Fruit fly (Drosophila melanogaster): ENCODE data around the gene deltaCOP.

dm6 chrX:1845413-1845951, 16.1 kb downstream of the deltaCOP start:
- TF ChIP-seq CrebA (GFP tag; optimal IDR thresholded peaks at IDR 0.05; ENCODE audit: borderline replicate concordance) = no peak
- TF ChIP-seq Dfd (GFP tag; optimal IDR thresholded peaks at IDR 0.05) = no peak
- TF ChIP-seq psq (GFP tag; optimal IDR thresholded peaks at IDR 0.05) = no peak
- TF ChIP-seq fru (GFP tag; optimal IDR thresholded peaks at IDR 0.05) = no peak
- no peak for TF ChIP-seq jim (GFP tag; optimal IDR thresholded peaks at IDR 0.05)
- no peak for TF ChIP-seq usp (GFP tag; optimal IDR thresholded peaks at IDR 0.05)
- no peak for TF ChIP-seq Abd-B (GFP tag; optimal IDR thresholded peaks at IDR 0.05)
- TF ChIP-seq pan (optimal IDR thresholded peaks at IDR 0.05) = no peak
- TF ChIP-seq Myc (optimal IDR thresholded peaks at IDR 0.05) = no peak
- TF ChIP-seq Vsx2 (GFP tag; optimal IDR thresholded peaks at IDR 0.05; ENCODE audit: partially characterized antibody) = no peak
- TF ChIP-seq OdsH (GFP tag; optimal IDR thresholded peaks at IDR 0.05) = no peak

Data from whole organism, wandering third instar larva.